Worm (Caenorhabditis elegans) whole organism, L3 larva: Measurements from ENCODE around the gene ham-3.

ENCODE experiments used
- R02D3.7 ChIP-seq: fragments of 150-350 bp; optimal IDR thresholded peaks from 2 replicates; lab custom pipeline; 2014; ENCODE audit warnings: missing biosample characterization, missing genetic modification characterization
- ZK546.5 ChIP-seq: sonication (generic microtip); optimal IDR thresholded peaks from 2 replicates; lab custom pipeline; 2017; ENCODE audit warnings: missing biosample characterization, missing genetic modification characterization
- ceh-16 ChIP-seq: sonication (generic microtip); optimal IDR thresholded peaks from 2 replicates; lab custom pipeline; 2017; ENCODE audit warnings: missing biosample characterization, missing genetic modification characterization
- ceh-28 ChIP-seq: fragments of 150-350 bp; optimal IDR thresholded peaks from 2 replicates; lab custom pipeline; 2014; ENCODE audit warnings: missing biosample characterization, missing genetic modification reagents, missing genetic modification characterization
- ceh-82 ChIP-seq: fragments of 150-350 bp; optimal IDR thresholded peaks from 2 replicates; lab custom pipeline; 2014; ENCODE audit warnings: missing biosample characterization, missing genetic modification characterization
- ceh-9 ChIP-seq: sonication (generic microtip); optimal IDR thresholded peaks from 2 replicates; lab custom pipeline; 2018; ENCODE audit warnings: missing biosample characterization, missing genetic modification characterization
- daf-12 ChIP-seq: fragments of 150-350 bp; optimal IDR thresholded peaks from 2 replicates; lab custom pipeline; 2014; ENCODE audit warnings: missing biosample characterization, missing genetic modification reagents, missing genetic modification characterization
- egl-27 ChIP-seq: sonication (generic microtip); optimal IDR thresholded peaks from 4 replicates; lab custom pipeline; 2017; ENCODE audit warnings: missing biosample characterization, missing genetic modification reagents, missing genetic modification characterization
- egl-5 ChIP-seq: fragments of 150-350 bp; optimal IDR thresholded peaks from 2 replicates; lab custom pipeline; 2017; ENCODE audit warnings: missing biosample characterization, missing genetic modification reagents, missing genetic modification characterization, inconsistent platforms
- elt-2 ChIP-seq: sonication (generic microtip); optimal IDR thresholded peaks from 2 replicates; lab custom pipeline; 2016; ENCODE audit warnings: missing genetic modification reagents, mild to moderate bottlenecking, missing genetic modification characterization, missing compliant biosample characterization
- eor-1 ChIP-seq, 2 experiments: fragments of 150-350 bp; optimal IDR thresholded peaks; 2 replicates each; lab custom pipeline; 2014 to 2018; ENCODE audit warnings: missing biosample characterization in 2 of 2, missing genetic modification characterization in 2 of 2
- fkh-10 ChIP-seq: sonication (generic microtip); optimal IDR thresholded peaks from 2 replicates; lab custom pipeline; 2017; ENCODE audit warnings: missing biosample characterization, missing genetic modification reagents, missing genetic modification characterization
- fkh-2 ChIP-seq: fragments of 150-350 bp; optimal IDR thresholded peaks from 2 replicates; lab custom pipeline; 2014; ENCODE audit warnings: missing biosample characterization, missing genetic modification reagents, missing genetic modification characterization
- fos-1 ChIP-seq: fragments of 150-350 bp; optimal IDR thresholded peaks from 2 replicates; lab custom pipeline; 2014; ENCODE audit warnings: missing biosample characterization, missing genetic modification characterization
- hmg-11 ChIP-seq: sonication (generic microtip); optimal IDR thresholded peaks from 2 replicates; lab custom pipeline; 2016; ENCODE audit warnings: missing genetic modification characterization, missing compliant biosample characterization
- jun-1 ChIP-seq: fragments of 150-350 bp; optimal IDR thresholded peaks from 2 replicates; lab custom pipeline; 2014; ENCODE audit warnings: missing biosample characterization, missing genetic modification reagents, missing genetic modification characterization
- lsy-12 ChIP-seq: sonication (generic microtip); optimal IDR thresholded peaks from 2 replicates; lab custom pipeline; 2016; ENCODE audit warnings: mild to moderate bottlenecking, missing genetic modification characterization, missing compliant biosample characterization
- mdl-1 ChIP-seq: fragments of 150-350 bp; optimal IDR thresholded peaks from 2 replicates; lab custom pipeline; 2014; ENCODE audit warnings: missing biosample characterization, missing genetic modification characterization
- mml-1 ChIP-seq: fragments of 150-350 bp; sonication (generic microtip); optimal IDR thresholded peaks from 3 replicates; lab custom pipeline; 2014; ENCODE audit warnings: missing biosample characterization, missing genetic modification characterization
- nhr-11 ChIP-seq: fragments of 150-350 bp; optimal IDR thresholded peaks from 2 replicates; lab custom pipeline; 2014; ENCODE audit warnings: missing biosample characterization, missing genetic modification characterization
- nhr-12 ChIP-seq: fragments of 150-350 bp; optimal IDR thresholded peaks from 2 replicates; lab custom pipeline; 2014; ENCODE audit warnings: missing biosample characterization, missing genetic modification characterization
- nhr-23 ChIP-seq: fragments of 150-350 bp; optimal IDR thresholded peaks from 2 replicates; lab custom pipeline; 2014; ENCODE audit warnings: missing biosample characterization, missing genetic modification reagents, missing genetic modification characterization
- nhr-237 ChIP-seq: fragments of 150-350 bp; optimal IDR thresholded peaks from 2 replicates; lab custom pipeline; 2014; ENCODE audit warnings: missing biosample characterization, missing genetic modification characterization
- nhr-25 ChIP-seq: sonication (generic microtip); optimal IDR thresholded peaks from 2 replicates; lab custom pipeline; 2017; ENCODE audit warnings: missing biosample characterization, missing genetic modification characterization
- nhr-28 ChIP-seq: fragments of 150-350 bp; optimal IDR thresholded peaks from 2 replicates; lab custom pipeline; 2014; ENCODE audit warnings: missing biosample characterization, missing genetic modification characterization
- nhr-67 ChIP-seq: fragments of 150-350 bp; optimal IDR thresholded peaks from 2 replicates; lab custom pipeline; 2014; ENCODE audit warnings: missing biosample characterization, missing genetic modification characterization
- nhr-76 ChIP-seq: fragments of 150-350 bp; sonication (generic microtip); optimal IDR thresholded peaks from 5 replicates; lab custom pipeline; 2014; ENCODE audit warnings: missing biosample characterization, missing genetic modification characterization
- nhr-77 ChIP-seq: fragments of 150-350 bp; optimal IDR thresholded peaks from 2 replicates; lab custom pipeline; 2014; ENCODE audit warnings: missing biosample characterization, missing genetic modification characterization
- pha-4 ChIP-seq: fragments of 150-350 bp; optimal IDR thresholded peaks from 2 replicates; lab custom pipeline; 2014; ENCODE audit warnings: missing biosample characterization, missing genetic modification reagents, missing genetic modification characterization
- pqm-1 ChIP-seq: fragments of 150-350 bp; optimal IDR thresholded peaks from 2 replicates; lab custom pipeline; 2017; ENCODE audit warnings: missing biosample characterization, missing genetic modification characterization, inconsistent platforms
- sea-2 ChIP-seq: fragments of 150-350 bp; sonication (generic microtip); optimal IDR thresholded peaks from 4 replicates; lab custom pipeline; 2014; ENCODE audit warnings: missing biosample characterization, missing genetic modification reagents, missing genetic modification characterization
- skn-1 ChIP-seq: fragments of 150-350 bp; optimal IDR thresholded peaks from 2 replicates; lab custom pipeline; 2014; ENCODE audit warnings: missing biosample characterization, missing genetic modification characterization
- tbx-2 ChIP-seq: sonication (generic microtip); optimal IDR thresholded peaks from 2 replicates; lab custom pipeline; 2016; ENCODE audit warnings: mild to moderate bottlenecking, missing genetic modification characterization, missing compliant biosample characterization
- unc-39 ChIP-seq: sonication (generic microtip); optimal IDR thresholded peaks from 4 replicates; lab custom pipeline; 2017; ENCODE audit warnings: missing biosample characterization, missing genetic modification characterization
- unc-62 ChIP-seq: fragments of 150-350 bp; sonication (generic microtip); optimal IDR thresholded peaks from 4 replicates; lab custom pipeline; 2014; ENCODE audit warnings: missing biosample characterization, missing genetic modification reagents, missing genetic modification characterization
- zag-1 ChIP-seq: fragments of 150-350 bp; optimal IDR thresholded peaks from 2 replicates; lab custom pipeline; 2014; ENCODE audit warnings: missing biosample characterization, missing genetic modification characterization
- ztf-11 ChIP-seq: fragments of 150-350 bp; optimal IDR thresholded peaks from 2 replicates; lab custom pipeline; 2014; ENCODE audit warnings: missing biosample characterization, missing genetic modification characterization
- ztf-4 ChIP-seq: fragments of 150-350 bp; optimal IDR thresholded peaks from 2 replicates; lab custom pipeline; 2014; ENCODE audit warnings: missing biosample characterization, missing genetic modification characterization

Gene ham-3

DNA sequence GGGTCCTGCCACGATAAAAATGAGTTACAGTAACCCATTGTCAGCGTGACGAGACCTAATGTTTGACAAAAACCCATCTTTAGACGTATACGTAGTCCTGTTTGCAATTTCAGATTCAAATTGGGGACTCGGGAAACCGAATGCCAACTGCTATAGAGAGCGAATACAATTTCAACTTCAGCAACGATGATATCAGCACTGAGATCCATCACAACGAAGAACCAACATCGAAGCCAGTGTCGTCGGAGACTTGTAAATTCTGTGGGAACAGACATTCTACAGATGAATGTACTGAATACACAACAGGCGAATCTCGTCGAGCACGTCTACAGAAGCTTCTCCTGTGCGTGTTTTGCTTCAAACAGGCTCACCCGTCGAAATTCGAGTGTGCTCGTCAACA, 35.0 kb upstream of the ham-3 start:
- TF ChIP-seq fkh-2 (tag; lab: Kevin White, UChicago) (no peak), nhr-12 (no peak), jun-1 (no peak), ZK546.5 (tag; lab: Kevin White, UChicago) (no peak), nhr-67 (tag; lab: Kevin White, UChicago) (no peak), ceh-28 (tag; lab: Kevin White, UChicago) (no peak), tbx-2 (tag; lab: Kevin White, UChicago) (no peak), unc-39 (tag; lab: Kevin White, UChicago) (no peak), elt-2 (tag; lab: Kevin White, UChicago) (no peak), nhr-77 (no peak), ceh-9 (tag; lab: Kevin White, UChicago) (no peak), R02D3.7 (tag; lab: Kevin White, UChicago) (no peak), skn-1 (tag; lab: Kevin White, UChicago) (no peak), nhr-23 (tag; lab: Kevin White, UChicago) (no peak), sea-2 (GFP tag; lab: Kevin White, UChicago) (no peak), ceh-82 (tag; lab: Kevin White, UChicago) (no peak)

DNA sequence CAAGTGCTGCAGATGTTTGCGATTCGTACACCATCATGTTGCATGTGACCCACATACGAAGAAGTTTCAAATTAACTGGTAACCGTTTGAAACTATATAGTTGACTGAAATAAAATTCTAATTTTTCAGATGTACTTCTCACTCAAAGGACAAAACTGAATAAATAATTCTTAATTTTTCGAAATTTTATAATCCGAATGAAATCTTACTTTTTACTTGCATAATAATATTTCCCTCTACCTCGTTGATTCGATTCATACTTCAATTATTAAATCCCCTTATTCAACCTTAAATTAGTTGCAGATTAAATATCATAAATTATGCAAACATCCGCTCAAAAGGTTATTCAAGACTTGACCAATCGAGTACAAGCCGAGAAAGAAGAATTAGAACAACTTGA, 34.6 kb upstream of the ham-3 start, which contains the start of gene T16H12.2:
Gene T16H12.2, plus strand, starts transcription at position 301 of the 400 bp plus-strand sequence.
- TF ChIP-seq nhr-237 (no peak), ZK546.5 (tag; lab: Kevin White, UChicago) (no peak), lsy-12 (tag; lab: Kevin White, UChicago) (no peak), fkh-10 (GFP tag; lab: Kevin White, UChicago) (no peak), ceh-82 (tag; lab: Kevin White, UChicago) (no peak), ceh-16 (tag; lab: Kevin White, UChicago) (no peak), ztf-11 (no peak), pqm-1 (tag; lab: Kevin White, UChicago) (no peak), nhr-77 (no peak), egl-27 (tag; lab: Kevin White, UChicago) (no peak)

ce11 chrIII:10088508-10088981, 32.0 kb upstream of the ham-3 start, which contains the start of gene hal-2:
TSS of gene hal-2 (minus strand) at chrIII:10088931.
- TF ChIP-seq eor-1 (tag; optimal IDR thresholded peaks at IDR 0.05; lab: Kevin White, UChicago), result no peak
- no peak for TF ChIP-seq pqm-1 (tag; lab: Kevin White, UChicago)
- TF ChIP-seq unc-39 (tag; lab: Kevin White, UChicago), result no peak
- no peak for TF ChIP-seq ztf-4 (tag; lab: Kevin White, UChicago)
- no peak for TF ChIP-seq ceh-9 (tag; lab: Kevin White, UChicago)
- TF ChIP-seq nhr-76 (tag; lab: Kevin White, UChicago), result no peak
- no peak for TF ChIP-seq hmg-11 (tag; lab: Kevin White, UChicago)
- TF ChIP-seq nhr-237, result no peak
- no peak for TF ChIP-seq fkh-2 (tag; lab: Kevin White, UChicago)
- no peak for TF ChIP-seq nhr-11
- TF ChIP-seq R02D3.7 (tag; lab: Kevin White, UChicago), result no peak
- no peak for TF ChIP-seq fos-1 (tag; lab: Kevin White, UChicago)
- TF ChIP-seq ztf-11, result no peak
- TF ChIP-seq unc-62 (GFP tag; lab: Kevin White, UChicago), result no peak
- TF ChIP-seq egl-5 (tag; lab: Kevin White, UChicago), result no peak
- TF ChIP-seq, all 47 proteins: peak for 0

- TF ChIP-seq mml-1 (tag; lab: Kevin White, UChicago) (no peak), nhr-28 (tag; lab: Kevin White, UChicago) (no peak), daf-12 (no peak), nhr-25 (tag; lab: Kevin White, UChicago) (no peak), fos-1 (tag; lab: Kevin White, UChicago) (no peak), zag-1 (no peak), egl-5 (tag; lab: Kevin White, UChicago) (no peak), eor-1 (tag; optimal IDR thresholded peaks at IDR 0.05; lab: Kevin White, UChicago) (no peak), ceh-82 (tag; lab: Kevin White, UChicago) (no peak), pha-4 (tag; lab: Kevin White, UChicago) (no peak), elt-2 (tag; lab: Kevin White, UChicago) (no peak), ZK546.5 (tag; lab: Kevin White, UChicago) (no peak), ceh-28 (tag; lab: Kevin White, UChicago) (no peak), nhr-11 (no peak), sea-2 (GFP tag; lab: Kevin White, UChicago) (no peak), nhr-23 (tag; lab: Kevin White, UChicago) (no peak), nhr-77 (no peak), mdl-1 (no peak)
These were observed 29.9 kb upstream of the ham-3 start, which contains the start of gene gtf-2H2C for ce11 chrIII:10090685-10091084. TSS of gene gtf-2H2C (minus strand) at chrIII:10090785.
